Fruit fly (Drosophila melanogaster) whole organism, embryonic: Measurements from ENCODE around the gene toe.

Experiments used
- CG14014 ChIP-seq: fragments of 200-800 bp; sonication (Bioruptor generic); IDR thresholded peaks from 2 replicates; pipeline ENCODE4 v1.3.6; 2022; ENCODE audit warnings: missing biosample characterization, missing genetic modification characterization
- corto ChIP-seq: fragments of 200-800 bp; sonication (Bioruptor generic); optimal IDR thresholded peaks from 2 replicates; lab custom pipeline; 2016; ENCODE audit warnings: missing biosample characterization, mild to moderate bottlenecking, missing genetic modification characterization, moderate library complexity
- pho ChIP-seq: fragments of 200-800 bp; sonication (Bioruptor generic); optimal IDR thresholded peaks from 2 replicates; lab custom pipeline; 2016; ENCODE audit warnings: missing biosample characterization, missing genetic modification characterization
- ttk ChIP-seq: fragments of 200-800 bp; sonication (Bioruptor generic); IDR thresholded peaks from 2 replicates; pipeline ENCODE4 v2.1.2; 2022; ENCODE audit warnings: missing biosample characterization, missing genetic modification characterization
- usp ChIP-seq: fragments of >200 bp; optimal IDR thresholded peaks from 2 replicates; lab custom pipeline; 2017; ENCODE audit warnings: missing biosample characterization, missing genetic modification characterization

dm6 chr3L:12444040-12444439 is 11.6 kb upstream of the toe start:
- TF ChIP-seq pho, result no peak
- TF ChIP-seq CG14014 (GFP tag; lab: Robert Waterston, UW), result no peak
- TF ChIP-seq ttk (GFP tag; lab: Robert Waterston, UW), result no peak
- TF ChIP-seq usp (GFP tag; lab: Kevin White, UChicago), result no peak
- TF ChIP-seq corto, result no peak
